Worm (Caenorhabditis elegans): ENCODE data around the gene B0035.13.

ce11 chrIV:11284102-11284531 lies 22.4 kb downstream of the B0035.13 start:
- TF ChIP-seq R02D3.7 (tag; optimal IDR thresholded peaks at IDR 0.05) (no peak), mxl-3 (GFP tag; optimal IDR thresholded peaks at IDR 0.05) (peak; percentile 55), nhr-28 (tag; optimal IDR thresholded peaks at IDR 0.05) (peak; percentile 70), ama-1 (optimal IDR thresholded peaks at IDR 0.05) (no peak), lsy-2 (tag; optimal IDR thresholded peaks at IDR 0.05) (no peak), zip-11 (GFP tag; IDR thresholded peaks at IDR 0.05) (no peak), sdz-12 (GFP tag; optimal IDR thresholded peaks at IDR 0.05) (no peak), nhr-77 (tag; optimal IDR thresholded peaks at IDR 0.05) (peak; percentile 72), ztf-7 (tag; optimal IDR thresholded peaks at IDR 0.05) (no peak), mdl-1 (tag; optimal IDR thresholded peaks at IDR 0.05) (peak in 1 of 2 experiments; percentile 58)

Measured in whole organism, L4 larva.